Fruit fly (Drosophila melanogaster) whole organism, embryonic: ENCODE results near the gene CG43051.

Experiments used
- Adf1 ChIP-seq: fragments of 200-800 bp; sonication (Bioruptor generic); IDR thresholded peaks from 2 replicates; pipeline ENCODE4 v1.3.6; 2022; ENCODE audit warnings: missing biosample characterization, missing genetic modification characterization
- Bdp1 ChIP-seq: fragments of 200-800 bp; sonication (Bioruptor generic); optimal IDR thresholded peaks from 3 replicates; lab custom pipeline; 2016; ENCODE audit warnings: missing biosample characterization, missing genetic modification characterization
- CG10321 ChIP-seq: fragments of 200-800 bp; sonication (Bioruptor generic); IDR thresholded peaks from 2 replicates; pipeline ENCODE4 v1.3.6; 2022; ENCODE audit warnings: missing biosample characterization, missing genetic modification characterization
- CG11093 ChIP-seq: fragments of 200-800 bp; sonication (Bioruptor generic); IDR thresholded peaks from 3 replicates; pipeline ENCODE4 v1.3.6; 2022; ENCODE audit warnings: missing biosample characterization, missing genetic modification characterization
- CG11456 ChIP-seq: fragments of 200-800 bp; sonication (Bioruptor generic); IDR thresholded peaks from 3 replicates; pipeline ENCODE4 v1.3.6; 2022; ENCODE audit warnings: missing biosample characterization, missing genetic modification characterization
- CG11696 ChIP-seq: fragments of 200-800 bp; sonication (Bioruptor generic); IDR thresholded peaks from 2 replicates; pipeline ENCODE4 v1.3.6; 2022; ENCODE audit warnings: missing biosample characterization, missing genetic modification characterization
- CG11723 ChIP-seq: fragments of 200-800 bp; sonication (Bioruptor generic); optimal IDR thresholded peaks from 2 replicates; lab custom pipeline; 2017; ENCODE audit warnings: missing biosample characterization, mild to moderate bottlenecking, missing genetic modification characterization
- CG15479 ChIP-seq: fragments of 200-800 bp; sonication (Bioruptor generic); optimal IDR thresholded peaks from 3 replicates; lab custom pipeline; 2019; ENCODE audit warnings: missing biosample characterization, mild to moderate bottlenecking, missing genetic modification characterization, moderate library complexity
- CG1647 ChIP-seq: fragments of 200-800 bp; sonication (Bioruptor generic); optimal IDR thresholded peaks from 3 replicates; lab custom pipeline; 2016; ENCODE audit warnings: missing biosample characterization, missing genetic modification characterization
- CG16779 ChIP-seq: fragments of 200-800 bp; sonication (Bioruptor generic); IDR thresholded peaks from 2 replicates; pipeline ENCODE4 v1.3.6; 2022; ENCODE audit warnings: missing biosample characterization, missing genetic modification characterization
- CG18599 ChIP-seq: fragments of 200-800 bp; sonication (Bioruptor generic); optimal IDR thresholded peaks from 3 replicates; lab custom pipeline; 2017; ENCODE audit warnings: missing biosample characterization, missing genetic modification characterization, mild to moderate bottlenecking, moderate library complexity, missing genetic modification reagents
- CG2875 ChIP-seq: fragments of 200-800 bp; sonication (Bioruptor generic); optimal IDR thresholded peaks from 2 replicates; lab custom pipeline; 2017; ENCODE audit warnings: missing biosample characterization, mild to moderate bottlenecking, missing genetic modification characterization, missing genetic modification reagents
- CG2889 ChIP-seq: fragments of 200-800 bp; sonication (Bioruptor generic); IDR thresholded peaks from 3 replicates; pipeline ENCODE4 v1.3.6; 2022; ENCODE audit warnings: missing biosample characterization, missing genetic modification characterization
- CG3838 ChIP-seq: fragments of 200-800 bp; sonication (Bioruptor generic); optimal IDR thresholded peaks from 3 replicates; lab custom pipeline; 2016; ENCODE audit warnings: missing biosample characterization, missing genetic modification characterization
- CG4360 ChIP-seq: fragments of 200-800 bp; sonication (Bioruptor generic); IDR thresholded peaks from 2 replicates; pipeline ENCODE4 v1.3.6; 2022; ENCODE audit warnings: missing biosample characterization, missing genetic modification characterization
- CG4707 ChIP-seq: fragments of 200-800 bp; sonication (Bioruptor generic); optimal IDR thresholded peaks from 2 replicates; lab custom pipeline; 2018; ENCODE audit warnings: missing biosample characterization, mild to moderate bottlenecking, missing genetic modification characterization, moderate library complexity
- CG8089 ChIP-seq: fragments of 200-800 bp; sonication (Bioruptor generic); optimal IDR thresholded peaks from 3 replicates; lab custom pipeline; 2016; ENCODE audit warnings: missing biosample characterization, missing genetic modification characterization
- CG9437 ChIP-seq: fragments of 200-800 bp; sonication (Bioruptor generic); optimal IDR thresholded peaks from 2 replicates; lab custom pipeline; 2018; ENCODE audit warnings: missing biosample characterization, mild to moderate bottlenecking, missing genetic modification characterization
- Deaf1 ChIP-seq: fragments of 200-800 bp; optimal IDR thresholded peaks from 3 replicates; lab custom pipeline; 2019; ENCODE audit warnings: missing biosample characterization, mild to moderate bottlenecking, missing genetic modification characterization, moderate library complexity
- E2f1 ChIP-seq: fragments of 200-800 bp; sonication (Bioruptor generic); IDR thresholded peaks from 2 replicates; pipeline ENCODE4 v1.3.6; 2022; ENCODE audit warnings: missing biosample characterization, missing genetic modification characterization
- Elba2 ChIP-seq: fragments of 200-800 bp; sonication (Bioruptor generic); optimal IDR thresholded peaks from 3 replicates; lab custom pipeline; 2016; ENCODE audit warnings: missing biosample characterization, missing genetic modification characterization
- H2.0 ChIP-seq: fragments of 200-800 bp; sonication (Bioruptor generic); IDR thresholded peaks from 2 replicates; pipeline ENCODE4 v1.3.6; 2022; ENCODE audit warnings: missing biosample characterization, missing genetic modification characterization
- HLHmδ ChIP-seq: fragments of 200-800 bp; sonication (Bioruptor generic); optimal IDR thresholded peaks from 2 replicates; lab custom pipeline; 2018; ENCODE audit warnings: missing biosample characterization, mild to moderate bottlenecking, missing genetic modification characterization, moderate library complexity
- MBD-R2 ChIP-seq: fragments of 200-800 bp; sonication (Bioruptor generic); IDR thresholded peaks from 2 replicates; pipeline ENCODE4 v1.3.6; 2022; ENCODE audit warnings: missing biosample characterization, missing genetic modification characterization
- MESR4 ChIP-seq: fragments of 200-800 bp; sonication (Bioruptor generic); optimal IDR thresholded peaks from 2 replicates; lab custom pipeline; 2018; ENCODE audit warnings: missing biosample characterization, mild to moderate bottlenecking, missing genetic modification characterization, moderate library complexity
- Opbp ChIP-seq: fragments of 200-800 bp; sonication (Bioruptor generic); IDR thresholded peaks from 3 replicates; pipeline ENCODE4 v1.3.6; 2022; ENCODE audit warnings: missing biosample characterization, missing genetic modification characterization; ENCODE audit not compliant: partially characterized antibody
- PHDP ChIP-seq: fragments of 200-800 bp; sonication (Bioruptor generic); optimal IDR thresholded peaks from 3 replicates; lab custom pipeline; 2018; ENCODE audit warnings: missing biosample characterization, mild to moderate bottlenecking, missing genetic modification characterization, moderate library complexity
- Rx ChIP-seq: fragments of 200-800 bp; sonication (Bioruptor generic); IDR thresholded peaks from 2 replicates; pipeline ENCODE4 v1.3.6; 2022; ENCODE audit warnings: missing biosample characterization, missing genetic modification characterization
- Trl ChIP-seq, 3 experiments: fragments of >200 bp in 2 of 3; fragments of 200-800 bp in 1 of 3; sonication (Bioruptor generic) in 1 of 3; optimal IDR thresholded peaks; 2 replicates in 1 of 3; 3 replicates in 2 of 3; lab custom pipeline; 2016 to 2017; ENCODE audit warnings: missing biosample characterization in 1 of 3, missing genetic modification characterization in 1 of 3
- abd-A ChIP-seq: fragments of 200-800 bp; sonication (Bioruptor generic); optimal IDR thresholded peaks from 3 replicates; lab custom pipeline; 2019; ENCODE audit warnings: missing biosample characterization, mild to moderate bottlenecking, missing genetic modification characterization, moderate library complexity
- amos ChIP-seq: fragments of 200-800 bp; sonication (Bioruptor generic); IDR thresholded peaks from 2 replicates; pipeline ENCODE4 v1.3.6; 2022; ENCODE audit warnings: missing biosample characterization, missing genetic modification characterization; ENCODE audit not compliant: partially characterized antibody
- ato ChIP-seq: fragments of 200-800 bp; sonication (Bioruptor generic); IDR thresholded peaks from 2 replicates; pipeline ENCODE4 v1.3.6; 2022; ENCODE audit warnings: missing biosample characterization, missing genetic modification characterization; ENCODE audit not compliant: partially characterized antibody
- bcd ChIP-seq: fragments of 200-800 bp; sonication (Bioruptor generic); optimal IDR thresholded peaks from 2 replicates; lab custom pipeline; 2017; ENCODE audit warnings: missing biosample characterization, mild to moderate bottlenecking, missing genetic modification characterization
- cato ChIP-seq: fragments of 200-800 bp; sonication (Bioruptor generic); optimal IDR thresholded peaks from 2 replicates; lab custom pipeline; 2016; ENCODE audit warnings: missing biosample characterization, missing genetic modification characterization, borderline replicate concordance
- corto ChIP-seq: fragments of 200-800 bp; sonication (Bioruptor generic); optimal IDR thresholded peaks from 2 replicates; lab custom pipeline; 2016; ENCODE audit warnings: missing biosample characterization, mild to moderate bottlenecking, missing genetic modification characterization, moderate library complexity
- ewg ChIP-seq: fragments of 200-800 bp; sonication (Bioruptor generic); optimal IDR thresholded peaks from 3 replicates; lab custom pipeline; 2017; ENCODE audit warnings: mild to moderate bottlenecking, missing biosample characterization, missing genetic modification reagents, missing genetic modification characterization
- gro ChIP-seq: fragments of 200-800 bp; sonication (Bioruptor generic); optimal IDR thresholded peaks from 2 replicates; lab custom pipeline; 2016; ENCODE audit warnings: missing biosample characterization, missing genetic modification characterization
- lmd ChIP-seq: fragments of 200-800 bp; sonication (Bioruptor generic); IDR thresholded peaks from 2 replicates; pipeline ENCODE4 v1.3.6; 2022; ENCODE audit warnings: missing biosample characterization, missing genetic modification characterization
- otp ChIP-seq: fragments of 200-800 bp; sonication (Bioruptor generic); IDR thresholded peaks from 3 replicates; pipeline ENCODE4, ENCODE4 v1.3.6; 2022; ENCODE audit warnings: missing biosample characterization, missing genetic modification characterization
- rib ChIP-seq: fragments of 200-800 bp; sonication (Bioruptor generic); IDR thresholded peaks from 2 replicates; pipeline ENCODE4 v1.3.6; 2022; ENCODE audit warnings: missing biosample characterization, missing genetic modification characterization
- schlank ChIP-seq: fragments of 200-800 bp; sonication (Bioruptor generic); optimal IDR thresholded peaks from 2 replicates; lab custom pipeline; 2018; ENCODE audit warnings: missing biosample characterization, mild to moderate bottlenecking, missing genetic modification characterization
- sens ChIP-seq: fragments of 200-800 bp; sonication (Bioruptor generic); peaks from one replicate; lab custom pipeline; 2016; ENCODE audit warnings: missing biosample characterization, missing genetic modification characterization
- sisA ChIP-seq: fragments of 200-800 bp; sonication (Bioruptor generic); IDR thresholded peaks from 2 replicates; pipeline ENCODE4 v1.3.6; 2022; ENCODE audit warnings: missing biosample characterization, missing genetic modification characterization
- slp2 ChIP-seq: fragments of 200-800 bp; sonication (Bioruptor generic); optimal IDR thresholded peaks from 2 replicates; lab custom pipeline; 2016; ENCODE audit warnings: missing biosample characterization, missing genetic modification characterization
- stc ChIP-seq: fragments of 200-800 bp; sonication (Bioruptor generic); IDR thresholded peaks from 2 replicates; pipeline ENCODE4 v1.3.6; 2022; ENCODE audit warnings: missing biosample characterization, missing genetic modification characterization
- trh ChIP-seq: fragments of 200-800 bp; sonication (Bioruptor generic); optimal IDR thresholded peaks from 2 replicates; lab custom pipeline; 2016; ENCODE audit warnings: missing biosample characterization, missing genetic modification characterization
- wor ChIP-seq: fragments of 200-800 bp; sonication (Bioruptor generic); IDR thresholded peaks from 2 replicates; pipeline ENCODE4 v1.3.6; 2022; ENCODE audit warnings: missing biosample characterization, missing genetic modification characterization
- z ChIP-seq: fragments of 200-800 bp; sonication (Bioruptor generic); IDR thresholded peaks from 3 replicates; pipeline ENCODE4 v1.3.6; 2022; ENCODE audit warnings: missing biosample characterization, missing genetic modification characterization

Gene CG43051

dm6 chr2L:12482723-12483342, 24.9 kb upstream of the CG43051 start (continued):
- TF ChIP-seq sens (GFP tag; lab: Kevin White, UChicago) (peak; percentile 66), abd-A (tag; lab: Kevin White, UChicago) (peak; percentile 30), CG11093 (GFP tag; lab: Robert Waterston, UW) (no peak), CG8089 (GFP tag; lab: Kevin White, UChicago) (peak; percentile 5), H2.0 (GFP tag; lab: Robert Waterston, UW) (no peak), z (GFP tag; lab: Robert Waterston, UW) (peak; percentile 89), wor (GFP tag; lab: Robert Waterston, UW) (no peak), CG4707 (GFP tag; lab: Kevin White, UChicago) (peak; percentile 11)
- TF ChIP-seq, all 482 proteins: peak for 26

dm6 chr2L:12483519-12483865, 24.2 kb upstream of the CG43051 start:
- TF ChIP-seq CG16779 (no peak), CG11723 (GFP tag; lab: Kevin White, UChicago) (no peak), Trl (optimal IDR thresholded peaks at IDR 0.05; lab: Kevin White, UChicago) (peak in 1 of 2 experiments; percentile 78), Trl (GFP tag; optimal IDR thresholded peaks at IDR 0.05; lab: Kevin White, UChicago) (no peak), HLHmδ (GFP tag; lab: Kevin White, UChicago) (peak; percentile 15), CG15479 (GFP tag; lab: Kevin White, UChicago) (no peak), CG3838 (GFP tag; lab: Kevin White, UChicago) (peak; percentile 57), CG4360 (GFP tag; lab: Robert Waterston, UW) (peak; percentile 88), Adf1 (GFP tag; lab: Robert Waterston, UW) (peak; percentile 31; the same call in 1 of the 2 replicates), cato (no peak), CG10321 (GFP tag; lab: Robert Waterston, UW) (no peak), CG4707 (GFP tag; lab: Kevin White, UChicago) (no peak), CG1647 (GFP tag; lab: Kevin White, UChicago) (no peak), stc (no peak), PHDP (no peak), otp (GFP tag; lab: Robert Waterston, UW) (no peak), Bdp1 (no peak), E2f1 (GFP tag; lab: Robert Waterston, UW) (no peak), MBD-R2 (GFP tag; lab: Robert Waterston, UW) (no peak), schlank (tag; lab: Kevin White, UChicago) (no peak), CG2889 (GFP tag; lab: Robert Waterston, UW) (no peak), corto (no peak), bcd (GFP tag; lab: Kevin White, UChicago) (no peak), ato (GFP tag; lab: Robert Waterston, UW) (0 out of 2 replicates have a peak, but pooled peaks have one; percentile 26), CG2875 (GFP tag; lab: Kevin White, UChicago) (no peak), lmd (GFP tag; lab: Robert Waterston, UW) (no peak), amos (GFP tag; lab: Robert Waterston, UW) (no peak), Rx (GFP tag; lab: Robert Waterston, UW) (no peak)
- TF ChIP-seq, all 482 proteins: peak for 6

- TF ChIP-seq CG11456 (no peak), CG9437 (GFP tag; lab: Kevin White, UChicago) (peak; percentile 81), ewg (peak; percentile 79), Deaf1 (tag; lab: Kevin White, UChicago) (peak; percentile 57), sisA (GFP tag; lab: Robert Waterston, UW) (no peak), CG11696 (GFP tag; lab: Robert Waterston, UW) (0 out of 2 replicates have a peak, but pooled peaks have one; percentile 25), CG18599 (GFP tag; lab: Kevin White, UChicago) (peak; percentile 89), Opbp (GFP tag; lab: Robert Waterston, UW) (no peak), gro (GFP tag; lab: Kevin White, UChicago) (peak; percentile 88), MESR4 (GFP tag; lab: Kevin White, UChicago) (peak; percentile 9), trh (GFP tag; lab: Kevin White, UChicago) (no peak), rib (GFP tag; lab: Robert Waterston, UW) (peak; percentile 74), Elba2 (GFP tag; lab: Kevin White, UChicago) (peak; percentile 1), slp2 (GFP tag; lab: Kevin White, UChicago) (peak; percentile 81)
These were observed 23.7 kb upstream of the CG43051 start for dm6 chr2L:12483866-12484554.
